Fruit fly (Drosophila melanogaster) whole organism, embryonic: ENCODE measurements around the gene CG43610.

Experiments
- Abd-B ChIP-seq: fragments of 200-800 bp; sonication (Bioruptor generic); optimal IDR thresholded peaks from 2 replicates; lab custom pipeline; 2018; ENCODE audit warnings: missing biosample characterization, mild to moderate bottlenecking, missing genetic modification characterization, moderate library complexity
- Asciz ChIP-seq: fragments of 200-800 bp; sonication (Bioruptor generic); optimal IDR thresholded peaks from 2 replicates; lab custom pipeline; 2017; ENCODE audit warnings: missing biosample characterization, mild to moderate bottlenecking, missing genetic modification characterization, missing genetic modification reagents
- CG10209 ChIP-seq: fragments of 200-800 bp; sonication (Bioruptor generic); optimal IDR thresholded peaks from 3 replicates; lab custom pipeline; 2017; ENCODE audit warnings: missing biosample characterization, mild to moderate bottlenecking, missing genetic modification characterization, missing genetic modification reagents
- CG10959 ChIP-seq: fragments of 200-800 bp; sonication (Bioruptor generic); IDR thresholded peaks from 2 replicates; pipeline ENCODE4 v1.3.6; 2022; ENCODE audit warnings: missing biosample characterization, missing genetic modification characterization
- CG11723 ChIP-seq: fragments of 200-800 bp; sonication (Bioruptor generic); optimal IDR thresholded peaks from 2 replicates; lab custom pipeline; 2017; ENCODE audit warnings: missing biosample characterization, mild to moderate bottlenecking, missing genetic modification characterization
- CG12299 ChIP-seq: fragments of 200-800 bp; sonication (Bioruptor generic); optimal IDR thresholded peaks from 2 replicates; lab custom pipeline; 2018; ENCODE audit warnings: missing biosample characterization, mild to moderate bottlenecking, missing genetic modification characterization
- CG13894 ChIP-seq: fragments of 200-800 bp; sonication (Bioruptor generic); optimal IDR thresholded peaks from 3 replicates; lab custom pipeline; 2018; ENCODE audit warnings: missing biosample characterization, mild to moderate bottlenecking, missing genetic modification characterization, moderate library complexity
- CG1647 ChIP-seq: fragments of 200-800 bp; sonication (Bioruptor generic); optimal IDR thresholded peaks from 3 replicates; lab custom pipeline; 2016; ENCODE audit warnings: missing biosample characterization, missing genetic modification characterization
- CG2712 ChIP-seq: fragments of 200-800 bp; optimal IDR thresholded peaks from 3 replicates; lab custom pipeline; 2019; ENCODE audit warnings: missing biosample characterization, mild to moderate bottlenecking, missing genetic modification characterization, moderate library complexity
- CG31441 ChIP-seq: fragments of 200-800 bp; sonication (Bioruptor generic); IDR thresholded peaks from 2 replicates; pipeline ENCODE4 v1.3.6; 2022; ENCODE audit warnings: missing biosample characterization, missing genetic modification characterization
- CG33557 ChIP-seq: fragments of 200-800 bp; sonication (Bioruptor generic); optimal IDR thresholded peaks from 2 replicates; lab custom pipeline; 2019; ENCODE audit warnings: missing biosample characterization, mild to moderate bottlenecking, missing genetic modification characterization, moderate library complexity
- CG4424 ChIP-seq: fragments of 200-800 bp; sonication (Bioruptor generic); optimal IDR thresholded peaks from 3 replicates; lab custom pipeline; 2016; ENCODE audit warnings: missing biosample characterization, missing genetic modification characterization
- CG6683 ChIP-seq: fragments of 200-800 bp; sonication (Bioruptor generic); optimal IDR thresholded peaks from 2 replicates; lab custom pipeline; 2017; ENCODE audit warnings: missing biosample characterization, mild to moderate bottlenecking, missing genetic modification characterization, missing genetic modification reagents
- CG6689 ChIP-seq: fragments of 200-800 bp; sonication (Bioruptor generic); IDR thresholded peaks from 2 replicates; pipeline ENCODE4 v1.3.6; 2022; ENCODE audit warnings: missing biosample characterization, missing genetic modification characterization
- CG8359 ChIP-seq: fragments of 200-800 bp; sonication (Bioruptor generic); optimal IDR thresholded peaks from 2 replicates; lab custom pipeline; 2017; ENCODE audit warnings: missing biosample characterization, mild to moderate bottlenecking, missing genetic modification characterization, borderline replicate concordance
- CG8765 ChIP-seq: fragments of 200-800 bp; sonication (Bioruptor generic); IDR thresholded peaks from 2 replicates; pipeline ENCODE4 v1.3.6; 2022; ENCODE audit warnings: missing biosample characterization, missing genetic modification characterization
- CG9876 ChIP-seq: fragments of 200-800 bp; sonication (Bioruptor generic); optimal IDR thresholded peaks from 2 replicates; lab custom pipeline; 2016; ENCODE audit warnings: missing biosample characterization, missing genetic modification characterization
- Chrac-16 ChIP-seq: fragments of 200-800 bp; sonication (Bioruptor generic); optimal IDR thresholded peaks from 3 replicates; lab custom pipeline; 2016; ENCODE audit warnings: missing biosample characterization, missing genetic modification characterization
- Deaf1 ChIP-seq: fragments of 200-800 bp; optimal IDR thresholded peaks from 3 replicates; lab custom pipeline; 2019; ENCODE audit warnings: missing biosample characterization, mild to moderate bottlenecking, missing genetic modification characterization, moderate library complexity
- E2f1 ChIP-seq: fragments of 200-800 bp; sonication (Bioruptor generic); IDR thresholded peaks from 2 replicates; pipeline ENCODE4 v1.3.6; 2022; ENCODE audit warnings: missing biosample characterization, missing genetic modification characterization
- Max ChIP-seq: fragments of 200-800 bp; sonication (Bioruptor generic); optimal IDR thresholded peaks from 2 replicates; lab custom pipeline; 2016; ENCODE audit warnings: missing biosample characterization, mild to moderate bottlenecking, missing genetic modification characterization
- PHDP ChIP-seq: fragments of 200-800 bp; sonication (Bioruptor generic); optimal IDR thresholded peaks from 3 replicates; lab custom pipeline; 2018; ENCODE audit warnings: missing biosample characterization, mild to moderate bottlenecking, missing genetic modification characterization, moderate library complexity
- Side ChIP-seq: fragments of 200-800 bp; sonication (Bioruptor generic); optimal IDR thresholded peaks from 2 replicates; lab custom pipeline; 2016; ENCODE audit warnings: missing biosample characterization, missing genetic modification characterization
- Sox100B ChIP-seq: fragments of 200-800 bp; sonication (Bioruptor generic); optimal IDR thresholded peaks from 3 replicates; lab custom pipeline; 2018; ENCODE audit warnings: missing biosample characterization, mild to moderate bottlenecking, missing genetic modification characterization
- Usf ChIP-seq: fragments of 200-800 bp; sonication (Bioruptor generic); optimal IDR thresholded peaks from 2 replicates; lab custom pipeline; 2017; ENCODE audit warnings: missing genotype, missing biosample characterization, missing genetic modification characterization
- Vsx1 ChIP-seq: fragments of 200-800 bp; sonication (Bioruptor generic); optimal IDR thresholded peaks from 2 replicates; lab custom pipeline; 2017; ENCODE audit warnings: missing biosample characterization, mild to moderate bottlenecking, missing genetic modification characterization, missing genetic modification reagents
- Xbp1 ChIP-seq: fragments of 200-800 bp; sonication (Bioruptor generic); optimal IDR thresholded peaks from 3 replicates; lab custom pipeline; 2016; ENCODE audit warnings: missing biosample characterization, mild to moderate bottlenecking, missing genetic modification characterization
- Xrp1 ChIP-seq: fragments of 200-800 bp; sonication (Bioruptor generic); IDR thresholded peaks from 2 replicates; pipeline ENCODE4 v1.3.6; 2022; ENCODE audit warnings: missing biosample characterization, missing genetic modification characterization
- ac ChIP-seq: fragments of 200-800 bp; sonication (Bioruptor generic); optimal IDR thresholded peaks from 3 replicates; lab custom pipeline; 2017; ENCODE audit warnings: missing biosample characterization, mild to moderate bottlenecking, missing genetic modification characterization
- ato ChIP-seq: fragments of 200-800 bp; sonication (Bioruptor generic); IDR thresholded peaks from 2 replicates; pipeline ENCODE4 v1.3.6; 2022; ENCODE audit warnings: missing biosample characterization, missing genetic modification characterization; ENCODE audit not compliant: partially characterized antibody
- crp ChIP-seq, 2 experiments: fragments of 200-800 bp; sonication (Bioruptor generic); optimal IDR thresholded peaks; 2 replicates in 1 of 2; 3 replicates in 1 of 2; lab custom pipeline; 2017; ENCODE audit warnings: missing biosample characterization in 2 of 2, missing genetic modification characterization in 2 of 2, mild to moderate bottlenecking in 1 of 2, moderate library complexity in 1 of 2
- dmrt99B ChIP-seq: fragments of 200-800 bp; sonication (Bioruptor generic); optimal IDR thresholded peaks from 2 replicates; lab custom pipeline; 2018; ENCODE audit warnings: missing biosample characterization, mild to moderate bottlenecking, missing genetic modification characterization, moderate library complexity
- dysf ChIP-seq: fragments of 200-800 bp; sonication (Bioruptor generic); IDR thresholded peaks from 3 replicates; pipeline ENCODE4 v1.3.6; 2022; ENCODE audit warnings: missing biosample characterization, missing genetic modification characterization
- ewg ChIP-seq: fragments of 200-800 bp; sonication (Bioruptor generic); optimal IDR thresholded peaks from 3 replicates; lab custom pipeline; 2017; ENCODE audit warnings: mild to moderate bottlenecking, missing biosample characterization, missing genetic modification reagents, missing genetic modification characterization
- gce ChIP-seq: fragments of 200-800 bp; sonication (Bioruptor generic); IDR thresholded peaks from 3 replicates; pipeline ENCODE4 v1.3.6; 2022; ENCODE audit warnings: missing biosample characterization, missing genetic modification characterization
- gcm ChIP-seq: fragments of 200-800 bp; sonication (Bioruptor generic); optimal IDR thresholded peaks from 2 replicates; lab custom pipeline; 2019; ENCODE audit warnings: missing biosample characterization, mild to moderate bottlenecking, missing genetic modification characterization, moderate library complexity
- h ChIP-seq: fragments of >200 bp; optimal IDR thresholded peaks from 2 replicates; lab custom pipeline; 2017
- her ChIP-seq: fragments of 200-800 bp; sonication (Bioruptor generic); optimal IDR thresholded peaks from 2 replicates; lab custom pipeline; 2016; ENCODE audit warnings: missing biosample characterization, missing genetic modification characterization
- hkb ChIP-seq, 2 experiments: fragments of 200-800 bp in 1 of 2; fragments of >200 bp in 1 of 2; sonication (Bioruptor generic) in 1 of 2; IDR thresholded peaks in 1 of 2; optimal IDR thresholded peaks in 1 of 2; 2 replicates each; pipeline versions ENCODE4 v1.3.6 to Lab custom; 2017 to 2022; ENCODE audit warnings: missing biosample characterization in 1 of 2, missing genetic modification characterization in 1 of 2
- ind ChIP-seq: fragments of 200-800 bp; sonication (Bioruptor generic); optimal IDR thresholded peaks from 3 replicates; lab custom pipeline; 2016; ENCODE audit warnings: missing biosample characterization, missing genetic modification characterization
- nerfin-1 ChIP-seq: fragments of 200-800 bp; sonication (Bioruptor generic); optimal IDR thresholded peaks from 3 replicates; lab custom pipeline; 2019; ENCODE audit warnings: missing biosample characterization, mild to moderate bottlenecking, missing genetic modification characterization, moderate library complexity
- nmo ChIP-seq: fragments of 200-800 bp; sonication (Bioruptor generic); optimal IDR thresholded peaks from 2 replicates; lab custom pipeline; 2018; ENCODE audit warnings: missing biosample characterization, mild to moderate bottlenecking, missing genetic modification characterization, moderate library complexity
- row ChIP-seq: fragments of 200-800 bp; sonication (Bioruptor generic); IDR thresholded peaks from 3 replicates; pipeline ENCODE4 v1.3.6; 2022; ENCODE audit warnings: missing biosample characterization, missing genetic modification characterization
- sc ChIP-seq, 3 experiments: fragments of >200 bp in 2 of 3; fragments of 200-800 bp in 1 of 3; sonication (Bioruptor generic) in 1 of 3; optimal IDR thresholded peaks; 2 replicates in 2 of 3; 3 replicates in 1 of 3; lab custom pipeline; 2017; ENCODE audit warnings: mild to moderate bottlenecking in 1 of 3, missing biosample characterization in 1 of 3, missing genetic modification characterization in 1 of 3, missing genetic modification reagents in 1 of 3
- seq ChIP-seq: fragments of 200-800 bp; sonication (Bioruptor generic); IDR thresholded peaks from 2 replicates; pipeline ENCODE4 v1.3.6; 2022; ENCODE audit warnings: missing biosample characterization, missing genetic modification characterization
- sqz ChIP-seq: fragments of 200-800 bp; sonication (Bioruptor generic); optimal IDR thresholded peaks from 3 replicates; lab custom pipeline; 2018; ENCODE audit warnings: missing biosample characterization, mild to moderate bottlenecking, missing genetic modification characterization
- sug ChIP-seq: fragments of 200-800 bp; optimal IDR thresholded peaks from 2 replicates; lab custom pipeline; 2019; ENCODE audit warnings: missing biosample characterization, mild to moderate bottlenecking, missing genetic modification characterization, moderate library complexity
- tin ChIP-seq: fragments of 200-800 bp; sonication (Bioruptor generic); optimal IDR thresholded peaks from 3 replicates; lab custom pipeline; 2016; ENCODE audit warnings: missing biosample characterization, missing genetic modification characterization
- tio ChIP-seq: fragments of 200-800 bp; sonication (Bioruptor generic); optimal IDR thresholded peaks from 2 replicates; lab custom pipeline; 2017; ENCODE audit warnings: missing biosample characterization, missing genetic modification characterization, inconsistent platforms

Gene CG43610

DNA sequence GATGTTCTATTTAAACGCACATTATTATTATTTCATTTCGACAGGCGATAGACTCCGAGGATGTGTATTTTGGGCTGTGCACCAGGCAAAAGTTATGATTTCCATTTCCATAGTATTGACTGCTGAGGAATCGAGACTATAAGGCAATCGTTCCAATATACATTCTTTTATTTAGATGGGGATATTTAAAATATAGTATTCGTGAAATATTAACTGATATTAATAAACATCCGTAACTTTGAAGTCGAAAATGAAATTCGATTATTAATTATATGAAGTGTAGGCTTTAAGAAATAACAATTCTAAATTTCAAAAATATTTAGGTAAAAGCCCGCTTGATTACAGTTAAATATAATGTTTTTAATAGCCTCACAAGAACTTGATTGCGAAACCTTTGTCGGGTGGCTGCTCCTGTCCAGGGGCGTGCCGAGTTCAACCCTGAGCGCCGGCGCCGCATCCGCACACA lies 31.3 kb downstream of the CG43610 start (continued):
- peak; percentile 70 for TF ChIP-seq row
- TF ChIP-seq Asciz (GFP tag; lab: Kevin White, UChicago): peak; percentile 26
- TF ChIP-seq Chrac-16 (GFP tag; lab: Kevin White, UChicago): peak; percentile 36
- TF ChIP-seq tin (GFP tag; lab: Kevin White, UChicago): peak; percentile 50
- no peak for TF ChIP-seq sc (optimal IDR thresholded peaks at IDR 0.05; lab: Kevin White, UChicago)
- peak; percentile 58 for TF ChIP-seq sc (GFP tag; optimal IDR thresholded peaks at IDR 0.05; lab: Kevin White, UChicago)
- TF ChIP-seq sug: peak; percentile 6
- no peak for TF ChIP-seq h (lab: Kevin White, UChicago)
- peak; percentile 78 for TF ChIP-seq Sox100B (GFP tag; lab: Kevin White, UChicago)
- TF ChIP-seq Xrp1 (GFP tag; lab: Robert Waterston, UW): peak; percentile 81
- TF ChIP-seq CG10959 (GFP tag; lab: Robert Waterston, UW): peak; percentile 54; the same call in 1 of the 2 replicates
- peak; percentile 58 for TF ChIP-seq CG10209 (GFP tag; lab: Kevin White, UChicago)
- TF ChIP-seq ewg (GFP tag; lab: Kevin White, UChicago): peak; percentile 41
- 0 out of 3 replicates have a peak, but pooled peaks have one; percentile 26 for TF ChIP-seq dysf (GFP tag; lab: Robert Waterston, UW)
- TF ChIP-seq gcm (GFP tag; lab: Kevin White, UChicago): peak; percentile 60
- TF ChIP-seq Abd-B (GFP tag; lab: Kevin White, UChicago): peak; percentile 17
- peak; percentile 40; the same call in 1 of the 2 replicates for TF ChIP-seq CG8765 (GFP tag; lab: Robert Waterston, UW)
- TF ChIP-seq CG11723: peak; percentile 18
- TF ChIP-seq nerfin-1 (tag; lab: Kevin White, UChicago): peak; percentile 12
- peak; percentile 65; the same call in 1 of the 2 replicates for TF ChIP-seq CG31441 (GFP tag; lab: Robert Waterston, UW)
- peak; percentile 12 for TF ChIP-seq Vsx1 (GFP tag; lab: Kevin White, UChicago)
- peak; percentile 22 for TF ChIP-seq Xbp1 (GFP tag; lab: Kevin White, UChicago)
- TF ChIP-seq CG13894 (tag; lab: Kevin White, UChicago): no peak
- TF ChIP-seq dmrt99B (tag; lab: Kevin White, UChicago): peak; percentile 71
- no peak for TF ChIP-seq ato (GFP tag; lab: Robert Waterston, UW)
- TF ChIP-seq Usf (GFP tag; lab: Kevin White, UChicago): peak; percentile 16
- peak; percentile 61 for TF ChIP-seq CG6689 (GFP tag; lab: Robert Waterston, UW)
- TF ChIP-seq crp (GFP tag; optimal IDR thresholded peaks at IDR 0.05; lab: Kevin White, UChicago): peak in 1 of 2 experiments; percentile 19
- peak; percentile 78 for TF ChIP-seq CG33557
- no peak for TF ChIP-seq Side (GFP tag; lab: Kevin White, UChicago)
- TF ChIP-seq ind (GFP tag; lab: Kevin White, UChicago): peak; percentile 7
- TF ChIP-seq ac (GFP tag; lab: Kevin White, UChicago): peak; percentile 52
- peak; percentile 11 for TF ChIP-seq CG6683
- peak; percentile 34 for TF ChIP-seq Deaf1
- TF ChIP-seq seq (GFP tag; lab: Robert Waterston, UW): 0 out of 2 replicates have a peak, but pooled peaks have one; percentile 26
- TF ChIP-seq gce: no peak
- no peak for TF ChIP-seq her (GFP tag; lab: Kevin White, UChicago)
- TF ChIP-seq CG1647 (GFP tag; lab: Kevin White, UChicago): no peak
- TF ChIP-seq tio (GFP tag; lab: Kevin White, UChicago): peak; percentile 49
- TF ChIP-seq CG2712 (tag; lab: Kevin White, UChicago): peak; percentile 83
- TF ChIP-seq hkb (optimal IDR thresholded peaks at IDR 0.05; lab: Kevin White, UChicago): no peak
- peak; percentile 59 for TF ChIP-seq hkb (GFP tag; IDR thresholded peaks at IDR 0.05; lab: Robert Waterston, UW)
- peak; percentile 68 for TF ChIP-seq nmo (GFP tag; lab: Kevin White, UChicago)
- TF ChIP-seq sqz (GFP tag; lab: Kevin White, UChicago): peak; percentile 11
- TF ChIP-seq Max: peak; percentile 28
- TF ChIP-seq CG8359 (GFP tag; lab: Kevin White, UChicago): peak; percentile 5
- TF ChIP-seq E2f1: peak; percentile 36; the same call in 1 of the 2 replicates
- TF ChIP-seq CG12299: no peak
- peak; percentile 61 for TF ChIP-seq CG4424
- peak; percentile 40 for TF ChIP-seq PHDP (tag; lab: Kevin White, UChicago)
- no peak for TF ChIP-seq CG9876 (GFP tag; lab: Kevin White, UChicago)
